Fruit fly (Drosophila melanogaster) whole organism, embryonic: ENCODE data around the gene dbo.

Experiments used
- B-H1 ChIP-seq: fragments of 200-800 bp; sonication (Bioruptor generic); IDR thresholded peaks from 3 replicates; pipeline ENCODE4 v1.3.6; 2022; ENCODE audit warnings: missing biosample characterization, missing genetic modification characterization
- BEAF-32 ChIP-seq: fragments of 200-800 bp; sonication (Bioruptor generic); optimal IDR thresholded peaks from 3 replicates; lab custom pipeline; 2017; ENCODE audit warnings: missing biosample characterization, missing genetic modification characterization, mild to moderate bottlenecking, moderate library complexity, missing genetic modification reagents
- Bdp1 ChIP-seq: fragments of 200-800 bp; sonication (Bioruptor generic); optimal IDR thresholded peaks from 3 replicates; lab custom pipeline; 2016; ENCODE audit warnings: missing biosample characterization, missing genetic modification characterization
- CG1024 ChIP-seq: fragments of 200-800 bp; sonication (Bioruptor generic); IDR thresholded peaks from 2 replicates; pipeline ENCODE4 v1.3.6; 2022; ENCODE audit warnings: missing biosample characterization, missing genetic modification characterization
- CG10267 ChIP-seq: fragments of 200-800 bp; sonication (Bioruptor generic); optimal IDR thresholded peaks from 2 replicates; lab custom pipeline; 2018; ENCODE audit warnings: missing biosample characterization, mild to moderate bottlenecking, missing genetic modification characterization, moderate library complexity
- CG10654 ChIP-seq: fragments of 200-800 bp; sonication (Bioruptor generic); optimal IDR thresholded peaks from 2 replicates; lab custom pipeline; 2016; ENCODE audit warnings: missing biosample characterization, missing genetic modification characterization
- CG12391 ChIP-seq: fragments of 200-800 bp; sonication (Bioruptor generic); optimal IDR thresholded peaks from 3 replicates; lab custom pipeline; 2018; ENCODE audit warnings: missing biosample characterization, mild to moderate bottlenecking, missing genetic modification characterization, moderate library complexity
- CG14965 ChIP-seq: fragments of 200-800 bp; sonication (Bioruptor generic); optimal IDR thresholded peaks from 2 replicates; lab custom pipeline; 2016; ENCODE audit warnings: missing biosample characterization, missing genetic modification characterization, borderline replicate concordance
- CG15073 ChIP-seq: fragments of 200-800 bp; sonication (Bioruptor generic); optimal IDR thresholded peaks from 2 replicates; lab custom pipeline; 2016; ENCODE audit warnings: missing biosample characterization, missing genetic modification characterization
- CG1529 ChIP-seq: fragments of 200-800 bp; sonication (Bioruptor generic); optimal IDR thresholded peaks from 3 replicates; lab custom pipeline; 2018; ENCODE audit warnings: missing biosample characterization, missing genetic modification characterization
- CG15479 ChIP-seq: fragments of 200-800 bp; sonication (Bioruptor generic); optimal IDR thresholded peaks from 3 replicates; lab custom pipeline; 2019; ENCODE audit warnings: missing biosample characterization, mild to moderate bottlenecking, missing genetic modification characterization, moderate library complexity
- CG17186 ChIP-seq: fragments of 200-800 bp; sonication (Bioruptor generic); optimal IDR thresholded peaks from 3 replicates; lab custom pipeline; 2017; ENCODE audit warnings: missing biosample characterization, missing genetic modification reagents, missing genetic modification characterization
- CG17612 ChIP-seq: fragments of 200-800 bp; sonication (Bioruptor generic); IDR thresholded peaks from 2 replicates; pipeline ENCODE4 v1.3.6; 2022; ENCODE audit warnings: missing biosample characterization, missing genetic modification characterization
- CG1792 ChIP-seq: fragments of 200-800 bp; sonication (Bioruptor generic); optimal IDR thresholded peaks from 2 replicates; lab custom pipeline; 2016; ENCODE audit warnings: missing biosample characterization, missing genetic modification characterization
- CG18476 ChIP-seq: fragments of 200-800 bp; sonication (Bioruptor generic); optimal IDR thresholded peaks from 2 replicates; lab custom pipeline; 2016; ENCODE audit warnings: missing biosample characterization, mild to moderate bottlenecking, missing genetic modification characterization
- CG2120 ChIP-seq: fragments of 200-800 bp; sonication (Bioruptor generic); optimal IDR thresholded peaks from 3 replicates; lab custom pipeline; 2016; ENCODE audit warnings: missing biosample characterization, missing genetic modification characterization
- CG2889 ChIP-seq: fragments of 200-800 bp; sonication (Bioruptor generic); IDR thresholded peaks from 3 replicates; pipeline ENCODE4 v1.3.6; 2022; ENCODE audit warnings: missing biosample characterization, missing genetic modification characterization
- CG32767 ChIP-seq: fragments of 200-800 bp; sonication (Bioruptor generic); IDR thresholded peaks from 2 replicates; pipeline ENCODE4 v1.3.6; 2022; ENCODE audit warnings: missing biosample characterization, missing genetic modification characterization
- CG5180 ChIP-seq: fragments of 200-800 bp; sonication (Bioruptor generic); optimal IDR thresholded peaks from 3 replicates; lab custom pipeline; 2017; ENCODE audit warnings: missing biosample characterization, missing genetic modification characterization, mild to moderate bottlenecking, moderate library complexity, missing genetic modification reagents
- CG6683 ChIP-seq: fragments of 200-800 bp; sonication (Bioruptor generic); optimal IDR thresholded peaks from 2 replicates; lab custom pipeline; 2017; ENCODE audit warnings: missing biosample characterization, mild to moderate bottlenecking, missing genetic modification characterization, missing genetic modification reagents
- CG7839 ChIP-seq: fragments of 200-800 bp; sonication (Bioruptor generic); optimal IDR thresholded peaks from 3 replicates; lab custom pipeline; 2018; ENCODE audit warnings: missing biosample characterization, mild to moderate bottlenecking, missing genetic modification characterization, moderate library complexity
- CG7928 ChIP-seq: fragments of 200-800 bp; sonication (Bioruptor generic); optimal IDR thresholded peaks from 2 replicates; lab custom pipeline; 2017; ENCODE audit warnings: missing biosample characterization, mild to moderate bottlenecking, missing genetic modification characterization
- CkIIα-i1 ChIP-seq: fragments of 200-800 bp; sonication (Bioruptor generic); IDR thresholded peaks from 2 replicates; pipeline ENCODE4 v1.3.6; 2022; ENCODE audit warnings: missing biosample characterization, missing genetic modification characterization
- D ChIP-seq, 2 experiments: fragments of 200-800 bp in 1 of 2; fragments of >200 bp in 1 of 2; sonication (Bioruptor generic) in 1 of 2; optimal IDR thresholded peaks; 2 replicates in 1 of 2; 3 replicates in 1 of 2; lab custom pipeline; 2017; ENCODE audit warnings: mild to moderate bottlenecking in 1 of 2, missing biosample characterization in 1 of 2, missing genetic modification characterization in 1 of 2, missing genetic modification reagents in 1 of 2
- Dref ChIP-seq: fragments of 200-800 bp; sonication (Bioruptor generic); IDR thresholded peaks from 2 replicates; pipeline ENCODE4 v1.3.6; 2022; ENCODE audit warnings: missing biosample characterization, missing genetic modification characterization
- Lpt ChIP-seq: fragments of >200 bp; optimal IDR thresholded peaks from 2 replicates; lab custom pipeline; 2018; ENCODE audit warnings: missing biosample characterization, missing genetic modification characterization
- Mes4 ChIP-seq: fragments of 200-800 bp; sonication (Bioruptor generic); optimal IDR thresholded peaks from 2 replicates; lab custom pipeline; 2016; ENCODE audit warnings: missing biosample characterization, missing genetic modification characterization
- Mrtf ChIP-seq: fragments of 200-800 bp; sonication (Bioruptor generic); IDR thresholded peaks from 3 replicates; pipeline ENCODE4 v1.3.6; 2022; ENCODE audit warnings: missing biosample characterization, missing genetic modification characterization
- Myb ChIP-seq: fragments of 200-800 bp; sonication (Bioruptor generic); optimal IDR thresholded peaks from 2 replicates; lab custom pipeline; 2016; ENCODE audit warnings: missing biosample characterization, missing genetic modification characterization
- Oli ChIP-seq: fragments of 200-800 bp; sonication (Bioruptor generic); optimal IDR thresholded peaks from 2 replicates; lab custom pipeline; 2018; ENCODE audit warnings: missing biosample characterization, mild to moderate bottlenecking, missing genetic modification characterization, moderate library complexity
- Optix ChIP-seq: fragments of 200-800 bp; sonication (Bioruptor generic); IDR thresholded peaks from 3 replicates; pipeline ENCODE4 v1.3.6; 2022; ENCODE audit warnings: missing biosample characterization, missing genetic modification characterization
- Sin3A ChIP-seq: fragments of >200 bp; optimal IDR thresholded peaks from 2 replicates; lab custom pipeline; 2018
- TFAM ChIP-seq: fragments of 200-800 bp; sonication (Bioruptor generic); optimal IDR thresholded peaks from 2 replicates; lab custom pipeline; 2017; ENCODE audit warnings: missing biosample characterization, missing genetic modification characterization, inconsistent platforms
- Trl ChIP-seq, 3 experiments: fragments of >200 bp in 2 of 3; fragments of 200-800 bp in 1 of 3; sonication (Bioruptor generic) in 1 of 3; optimal IDR thresholded peaks; 2 replicates in 1 of 3; 3 replicates in 2 of 3; lab custom pipeline; 2016 to 2017; ENCODE audit warnings: missing biosample characterization in 1 of 3, missing genetic modification characterization in 1 of 3
- bcd ChIP-seq: fragments of 200-800 bp; sonication (Bioruptor generic); optimal IDR thresholded peaks from 2 replicates; lab custom pipeline; 2017; ENCODE audit warnings: missing biosample characterization, mild to moderate bottlenecking, missing genetic modification characterization
- chinmo ChIP-seq: fragments of 200-800 bp; sonication (Bioruptor generic); IDR thresholded peaks from 4 replicates; pipeline ENCODE4 v1.3.6; 2022; ENCODE audit warnings: missing biosample characterization, missing genetic modification characterization; ENCODE audit not compliant: partially characterized antibody
- dmrt11E ChIP-seq: fragments of 200-800 bp; sonication (Bioruptor generic); optimal IDR thresholded peaks from 3 replicates; lab custom pipeline; 2018; ENCODE audit warnings: missing biosample characterization, mild to moderate bottlenecking, missing genetic modification characterization, moderate library complexity
- dmrt99B ChIP-seq: fragments of 200-800 bp; sonication (Bioruptor generic); optimal IDR thresholded peaks from 2 replicates; lab custom pipeline; 2018; ENCODE audit warnings: missing biosample characterization, mild to moderate bottlenecking, missing genetic modification characterization, moderate library complexity
- en ChIP-seq: fragments of 200-800 bp; sonication (Bioruptor generic); optimal IDR thresholded peaks from 2 replicates; lab custom pipeline; 2016; ENCODE audit warnings: missing biosample characterization, missing genetic modification characterization
- ewg ChIP-seq: fragments of 200-800 bp; sonication (Bioruptor generic); optimal IDR thresholded peaks from 3 replicates; lab custom pipeline; 2017; ENCODE audit warnings: mild to moderate bottlenecking, missing biosample characterization, missing genetic modification reagents, missing genetic modification characterization
- fd102C ChIP-seq: fragments of 200-800 bp; sonication (Bioruptor generic); optimal IDR thresholded peaks from 2 replicates; lab custom pipeline; 2018; ENCODE audit warnings: missing biosample characterization, mild to moderate bottlenecking, missing genetic modification characterization, moderate library complexity
- gfzf ChIP-seq: fragments of 200-800 bp; sonication (Bioruptor generic); optimal IDR thresholded peaks from 2 replicates; lab custom pipeline; 2016; ENCODE audit warnings: missing biosample characterization, mild to moderate bottlenecking, missing genetic modification characterization, moderate library complexity
- ind ChIP-seq: fragments of 200-800 bp; sonication (Bioruptor generic); optimal IDR thresholded peaks from 3 replicates; lab custom pipeline; 2016; ENCODE audit warnings: missing biosample characterization, missing genetic modification characterization
- lilli ChIP-seq: fragments of 200-800 bp; sonication (Bioruptor generic); optimal IDR thresholded peaks from 3 replicates; lab custom pipeline; 2016; ENCODE audit warnings: missing biosample characterization, missing genetic modification characterization
- pb ChIP-seq: fragments of 200-800 bp; sonication (Bioruptor generic); optimal IDR thresholded peaks from 3 replicates; lab custom pipeline; 2016; ENCODE audit warnings: missing biosample characterization, missing genetic modification characterization
- seq ChIP-seq: fragments of 200-800 bp; sonication (Bioruptor generic); IDR thresholded peaks from 2 replicates; pipeline ENCODE4 v1.3.6; 2022; ENCODE audit warnings: missing biosample characterization, missing genetic modification characterization
- sqz ChIP-seq: fragments of 200-800 bp; sonication (Bioruptor generic); optimal IDR thresholded peaks from 3 replicates; lab custom pipeline; 2018; ENCODE audit warnings: missing biosample characterization, mild to moderate bottlenecking, missing genetic modification characterization
- trem ChIP-seq: fragments of 200-800 bp; optimal IDR thresholded peaks from 3 replicates; lab custom pipeline; 2019; ENCODE audit warnings: missing biosample characterization, mild to moderate bottlenecking, missing genetic modification characterization, moderate library complexity
- zen2 ChIP-seq: fragments of 200-800 bp; sonication (Bioruptor generic); IDR thresholded peaks from 3 replicates; pipeline ENCODE4 v1.3.6; 2022; ENCODE audit warnings: missing biosample characterization, missing genetic modification characterization; ENCODE audit not compliant: partially characterized antibody

Gene dbo

dm6 chr3L:15825493-15826209 is 1.0 kb upstream of the dbo start (continued):
- TF ChIP-seq ewg: no peak
- TF ChIP-seq Trl (optimal IDR thresholded peaks at IDR 0.05; lab: Kevin White, UChicago): peak; percentile 81 to 94
- peak; percentile 26 for TF ChIP-seq Trl (GFP tag; optimal IDR thresholded peaks at IDR 0.05; lab: Kevin White, UChicago)
- TF ChIP-seq Myb: peak; percentile 22
- TF ChIP-seq CG18476 (GFP tag; lab: Kevin White, UChicago): no peak
- no peak for TF ChIP-seq Dref (GFP tag; lab: Robert Waterston, UW)
- TF ChIP-seq CG1024 (GFP tag; lab: Robert Waterston, UW): no peak
- peak; percentile 32 for TF ChIP-seq CG12391
- no peak for TF ChIP-seq Mrtf (GFP tag; lab: Robert Waterston, UW)
- no peak for TF ChIP-seq Lpt (GFP tag; lab: Kevin White, UChicago)
- TF ChIP-seq CG2120 (GFP tag; lab: Kevin White, UChicago): peak; percentile 29
- TF ChIP-seq CG6683 (GFP tag; lab: Kevin White, UChicago): peak; percentile 9
- peak; percentile 14; the same call in 1 of the 2 replicates for TF ChIP-seq seq (GFP tag; lab: Robert Waterston, UW)
- no peak for TF ChIP-seq Oli (tag; lab: Kevin White, UChicago)
- TF ChIP-seq fd102C (GFP tag; lab: Kevin White, UChicago): no peak
- no peak for TF ChIP-seq TFAM (GFP tag; lab: Kevin White, UChicago)
- TF ChIP-seq zen2 (GFP tag; lab: Robert Waterston, UW): no peak
- no peak for TF ChIP-seq CG15073
- TF ChIP-seq D (optimal IDR thresholded peaks at IDR 0.05; lab: Kevin White, UChicago): no peak
- TF ChIP-seq D (GFP tag; optimal IDR thresholded peaks at IDR 0.05; lab: Kevin White, UChicago): no peak
- no peak for TF ChIP-seq CG17186 (GFP tag; lab: Kevin White, UChicago)
- TF ChIP-seq Sin3A (lab: Kevin White, UChicago): no peak
- no peak for TF ChIP-seq ind (GFP tag; lab: Kevin White, UChicago)
- no peak for TF ChIP-seq Mes4 (GFP tag; lab: Kevin White, UChicago)
- no peak for TF ChIP-seq dmrt11E
- TF ChIP-seq CG14965 (GFP tag; lab: Kevin White, UChicago): no peak
- TF ChIP-seq B-H1: peak; percentile 18; the same call in 1 of the 3 replicates
- no peak for TF ChIP-seq trem (tag; lab: Kevin White, UChicago)
- TF ChIP-seq CG32767: 0 out of 2 replicates have a peak, but pooled peaks have one; percentile 48
- no peak for TF ChIP-seq CG10654 (GFP tag; lab: Kevin White, UChicago)
- peak; percentile 14 for TF ChIP-seq CG7839 (tag; lab: Kevin White, UChicago)
- no peak for TF ChIP-seq CG17612 (GFP tag; lab: Robert Waterston, UW)
- TF ChIP-seq CG1529 (GFP tag; lab: Kevin White, UChicago): peak; percentile 22
- peak; percentile 77; the same call in 3 of the 4 replicates for TF ChIP-seq chinmo (GFP tag; lab: Robert Waterston, UW)
- TF ChIP-seq Optix (GFP tag; lab: Robert Waterston, UW): no peak
- no peak for TF ChIP-seq bcd (GFP tag; lab: Kevin White, UChicago)
- no peak for TF ChIP-seq BEAF-32 (GFP tag; lab: Kevin White, UChicago)
- TF ChIP-seq lilli: peak; percentile 28
- no peak for TF ChIP-seq en (GFP tag; lab: Kevin White, UChicago)
- TF ChIP-seq CG15479: peak; percentile 95
- TF ChIP-seq pb: no peak
- no peak for TF ChIP-seq CG7928 (GFP tag; lab: Kevin White, UChicago)
- peak; percentile 19 for TF ChIP-seq dmrt99B
- TF ChIP-seq CG5180 (GFP tag; lab: Kevin White, UChicago): no peak
- peak; percentile 10 for TF ChIP-seq CG1792
- TF ChIP-seq CG2889 (GFP tag; lab: Robert Waterston, UW): no peak
- no peak for TF ChIP-seq Bdp1 (GFP tag; lab: Kevin White, UChicago)
- TF ChIP-seq CG10267 (tag; lab: Kevin White, UChicago): peak; percentile 11
- no peak for TF ChIP-seq gfzf
- TF ChIP-seq sqz (GFP tag; lab: Kevin White, UChicago): peak; percentile 39
- TF ChIP-seq CkIIα-i1 (GFP tag; lab: Robert Waterston, UW): no peak
